Fruit fly (Drosophila melanogaster): ENCODE data around the gene dgrn.

Gene dgrn

DNA sequence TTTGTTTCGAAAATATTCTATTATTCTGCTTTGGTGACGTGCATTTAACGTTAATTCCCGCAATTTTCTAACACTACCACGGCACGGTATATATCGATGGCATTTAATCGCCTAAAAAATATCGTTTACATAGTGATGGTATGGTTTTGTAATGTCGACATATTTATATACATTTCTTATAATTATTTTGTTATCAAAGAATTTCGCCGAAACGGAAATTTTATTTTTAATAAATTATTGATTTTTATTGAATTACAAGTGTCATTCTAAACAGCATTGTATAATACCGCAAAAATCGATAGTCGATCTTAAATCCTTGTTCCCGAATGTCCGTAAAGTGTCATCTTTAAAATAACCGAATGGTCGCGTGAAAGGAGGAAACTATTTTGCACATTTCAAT is at the start of gene dgrn, which contains the start of gene Sec20:
Gene dgrn, plus strand, starts transcription at position 160 of the 400 bp plus-strand sequence.
Gene Sec20, minus strand, starts transcription at position 77 of the 400 bp plus-strand sequence.
- TF ChIP-seq ttk (optimal IDR thresholded peaks at IDR 0.05) (no peak), psq (optimal IDR thresholded peaks at IDR 0.05) (no peak), insv (optimal IDR thresholded peaks at IDR 0.05) (no peak), h (optimal IDR thresholded peaks at IDR 0.05) (no peak), Sin3A (optimal IDR thresholded peaks at IDR 0.05) (no peak), Myc (optimal IDR thresholded peaks at IDR 0.05) (no peak)

DNA sequence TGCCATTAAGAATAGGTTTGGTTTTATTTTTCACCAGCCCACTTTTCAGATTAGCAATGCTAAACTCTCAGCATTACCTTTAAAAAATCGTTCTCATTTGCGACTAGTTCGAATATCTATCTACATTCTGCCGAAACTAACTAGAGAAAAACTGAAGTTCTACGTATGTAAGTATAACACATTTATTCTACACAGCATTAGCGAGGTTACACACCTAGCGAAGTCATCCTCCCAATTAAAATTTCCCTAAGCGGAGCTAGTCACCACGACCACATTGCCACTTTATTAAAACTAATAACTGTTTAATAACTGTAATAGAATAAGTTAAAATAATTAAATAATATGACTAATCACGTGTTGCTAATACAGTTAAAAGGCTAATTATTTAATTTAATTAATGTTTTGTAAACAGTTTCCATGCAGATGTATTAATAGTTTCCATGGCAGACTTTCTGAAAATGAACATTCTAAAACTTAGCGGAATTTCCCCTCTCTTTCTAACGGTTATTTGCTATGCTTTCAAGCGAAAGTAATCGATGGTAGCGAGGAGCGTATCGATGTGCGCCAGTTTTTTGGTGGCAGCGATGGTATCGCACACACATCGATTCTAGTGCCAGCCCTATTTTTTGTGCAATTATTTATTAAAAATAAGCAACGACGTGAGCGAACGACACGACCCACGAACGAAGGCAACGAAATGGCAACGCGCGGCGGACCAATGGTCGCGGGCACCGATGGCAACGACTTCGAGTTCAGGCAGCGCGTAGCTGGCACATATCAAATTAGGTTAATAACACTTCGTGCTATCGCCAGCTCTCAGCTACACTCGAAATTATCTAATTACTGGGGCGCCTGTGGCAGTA is 45.5 kb upstream of the dgrn start, which contains the start of gene jagn:
Gene jagn, plus strand, starts transcription at position 585 of the 863 bp plus-strand sequence.
- TF ChIP-seq psq (optimal IDR thresholded peaks at IDR 0.05) (no peak), ttk (optimal IDR thresholded peaks at IDR 0.05) (no peak), insv (optimal IDR thresholded peaks at IDR 0.05) (no peak), Sin3A (optimal IDR thresholded peaks at IDR 0.05) (no peak), Myc (optimal IDR thresholded peaks at IDR 0.05) (no peak), h (optimal IDR thresholded peaks at IDR 0.05) (no peak)

DNA sequence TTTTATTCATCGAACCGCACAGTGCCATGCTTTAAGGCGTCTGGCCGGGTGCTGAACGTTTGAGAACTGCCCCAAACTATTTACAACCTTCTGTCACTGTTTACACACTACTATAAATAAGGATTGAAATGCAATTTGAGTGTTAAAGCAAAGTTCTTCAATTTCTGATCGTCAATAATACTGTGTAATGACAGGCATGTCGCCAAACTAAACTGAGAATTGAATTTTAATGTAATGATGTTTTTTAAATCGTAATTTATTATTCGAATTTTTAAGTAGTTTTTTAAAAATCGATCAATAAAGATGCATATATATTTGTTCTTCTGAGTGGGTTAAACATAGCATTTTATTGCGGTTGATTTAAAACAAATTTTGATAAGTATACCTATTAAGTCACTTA is 43.4 kb upstream of the dgrn start, which contains the start of gene CG2082:
Gene CG2082, minus strand, starts transcription at position 101 of the 400 bp plus-strand sequence.
- TF ChIP-seq h (optimal IDR thresholded peaks at IDR 0.05) (no peak), Myc (optimal IDR thresholded peaks at IDR 0.05) (no peak), psq (optimal IDR thresholded peaks at IDR 0.05) (no peak), insv (optimal IDR thresholded peaks at IDR 0.05) (no peak), Sin3A (optimal IDR thresholded peaks at IDR 0.05) (no peak), ttk (optimal IDR thresholded peaks at IDR 0.05) (no peak)

DNA sequence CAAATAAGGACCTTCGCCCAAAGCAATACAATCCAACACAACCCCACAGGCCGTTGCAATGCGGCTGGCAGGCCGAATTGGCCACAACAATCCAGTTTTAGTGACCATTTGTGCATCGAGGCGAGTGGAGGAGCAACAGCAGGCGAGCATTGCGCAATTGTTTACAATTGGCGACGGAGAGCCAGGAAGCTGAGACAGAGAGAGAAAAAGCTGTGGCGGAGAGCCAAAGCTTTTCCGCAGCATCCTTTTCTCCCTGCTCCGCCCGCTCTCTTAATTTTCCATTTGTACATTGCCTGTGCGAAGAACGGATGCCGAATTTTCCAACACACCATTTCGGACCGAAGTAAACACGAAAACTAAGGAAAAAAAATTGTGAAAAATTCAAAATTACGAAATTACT is 43.0 kb upstream of the dgrn start, which contains the start of gene kat-60L1:
Gene kat-60L1, plus strand, starts transcription at position 301 of the 400 bp plus-strand sequence.
- TF ChIP-seq insv (optimal IDR thresholded peaks at IDR 0.05) (no peak), psq (optimal IDR thresholded peaks at IDR 0.05) (no peak), Myc (optimal IDR thresholded peaks at IDR 0.05) (no peak), Sin3A (optimal IDR thresholded peaks at IDR 0.05) (no peak), h (optimal IDR thresholded peaks at IDR 0.05) (no peak), ttk (optimal IDR thresholded peaks at IDR 0.05) (no peak)

DNA sequence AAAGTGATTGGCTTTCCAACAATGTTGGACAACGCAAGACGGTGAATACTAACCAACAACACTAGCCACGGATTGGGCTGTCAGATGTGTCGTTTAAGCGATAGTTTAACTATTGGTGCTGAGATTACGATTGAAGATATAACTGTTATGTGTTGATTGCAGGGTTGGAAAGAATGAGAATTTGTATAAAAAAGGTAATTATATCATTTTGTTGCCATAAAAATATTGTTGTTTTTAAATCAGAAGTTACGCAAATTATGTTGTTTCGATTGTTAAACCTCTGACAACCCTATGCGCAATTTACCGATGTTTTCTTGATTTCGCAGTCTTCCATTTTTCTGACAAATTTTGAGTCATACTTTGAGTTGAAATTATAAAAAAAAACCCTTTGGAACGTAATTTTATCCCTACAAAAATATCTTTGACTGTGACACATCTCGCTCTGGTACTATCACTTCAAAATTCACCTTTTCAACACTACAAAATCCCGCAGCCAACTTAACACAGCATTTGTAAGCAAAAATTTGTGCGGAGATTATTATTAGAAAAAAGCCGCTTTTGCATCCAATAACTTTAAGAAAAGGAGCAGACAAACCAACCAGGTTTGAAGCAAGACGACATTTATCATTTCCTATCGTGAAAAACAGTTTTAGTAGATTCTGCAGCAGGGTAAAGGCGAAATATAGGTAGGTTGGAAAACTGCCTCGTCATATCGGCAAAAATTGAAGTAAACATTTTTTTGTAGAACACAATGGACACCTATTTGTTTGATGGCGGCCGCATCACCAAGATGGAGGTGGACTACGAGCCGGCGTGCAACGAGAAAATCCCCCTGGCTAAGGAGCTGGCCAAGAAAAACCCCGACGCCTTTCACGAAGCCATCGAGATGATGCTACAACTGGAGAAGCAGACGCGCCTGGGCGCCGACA is 35.1 kb upstream of the dgrn start, which contains the start of the genes Hat1 and Rpn5:
Gene Hat1, minus strand, starts transcription at position 360 of the 929 bp plus-strand sequence.
Gene Rpn5, plus strand, starts transcription at position 469 of the 929 bp plus-strand sequence.
- TF ChIP-seq psq (optimal IDR thresholded peaks at IDR 0.05) (no peak), Sin3A (optimal IDR thresholded peaks at IDR 0.05) (no peak), Myc (optimal IDR thresholded peaks at IDR 0.05) (no peak), ttk (optimal IDR thresholded peaks at IDR 0.05) (no peak), insv (optimal IDR thresholded peaks at IDR 0.05) (no peak), h (optimal IDR thresholded peaks at IDR 0.05) (no peak)

DNA sequence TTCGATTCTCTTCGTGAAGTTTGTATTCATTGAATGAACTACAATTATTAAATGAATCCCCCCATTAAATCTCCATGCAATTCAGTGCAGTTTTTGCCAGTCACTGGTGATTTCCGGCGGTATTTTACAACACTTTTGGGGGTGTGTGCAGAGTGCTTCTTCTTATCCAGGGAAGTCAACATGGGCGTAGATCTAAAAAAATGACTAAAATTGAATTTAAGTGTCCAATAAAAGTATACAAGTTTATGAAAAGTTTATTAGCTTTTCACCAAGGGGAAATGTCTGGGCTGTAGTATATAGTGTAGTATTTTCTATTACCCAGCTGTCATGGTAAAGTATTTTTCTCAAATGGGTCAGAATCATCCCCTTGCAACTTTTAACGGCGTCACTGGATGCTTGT is 32.9 kb upstream of the dgrn start, which contains the start of gene Hpf1:
Gene Hpf1, plus strand, starts transcription at position 383 of the 400 bp plus-strand sequence.
- TF ChIP-seq Sin3A (optimal IDR thresholded peaks at IDR 0.05) (no peak), psq (optimal IDR thresholded peaks at IDR 0.05) (no peak), insv (optimal IDR thresholded peaks at IDR 0.05) (no peak), ttk (optimal IDR thresholded peaks at IDR 0.05) (no peak), Myc (optimal IDR thresholded peaks at IDR 0.05) (no peak), h (optimal IDR thresholded peaks at IDR 0.05) (no peak)

DNA sequence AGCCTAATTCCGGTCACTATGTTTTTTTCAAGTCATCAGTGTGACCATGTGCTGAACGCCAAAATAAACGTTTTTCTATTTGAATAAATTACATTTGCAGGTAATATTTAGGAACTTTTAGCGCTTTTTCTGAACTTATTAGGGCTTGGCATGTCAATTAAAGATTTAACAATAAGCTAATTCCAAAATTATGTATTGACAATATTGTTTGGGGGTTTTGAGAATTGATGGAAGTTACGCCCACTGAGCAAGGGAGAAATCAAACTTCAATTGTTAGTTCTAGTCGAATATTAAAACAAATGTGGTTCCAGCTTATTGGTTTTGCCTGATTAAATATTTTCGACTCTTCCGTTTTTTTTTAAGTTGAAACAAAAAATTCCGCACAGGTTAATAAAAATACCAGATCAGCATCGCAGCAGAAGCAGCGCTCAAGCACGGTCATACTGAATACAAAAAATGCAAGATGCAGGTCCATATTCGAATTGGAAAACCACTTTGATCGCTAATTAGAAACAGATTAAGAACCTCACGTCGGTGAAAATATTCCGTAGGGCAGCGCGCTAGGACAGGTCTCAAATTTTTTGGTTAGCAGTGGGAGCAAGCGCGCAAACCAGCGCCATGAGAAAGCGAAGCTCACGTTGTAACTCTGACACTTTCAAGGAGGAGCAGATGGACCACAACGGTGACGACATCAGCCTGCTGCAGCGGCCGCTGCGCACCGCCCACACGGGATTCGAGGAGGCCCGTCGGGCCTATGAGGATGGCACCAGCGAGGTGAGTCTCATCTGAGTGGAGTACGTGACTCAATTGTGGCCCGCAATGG is 29.9 kb upstream of the dgrn start, which contains the start of the genes PSMG1 and CG10979:
Gene PSMG1, minus strand, starts transcription at position 51 of the 823 bp plus-strand sequence.
Gene CG10979, plus strand, starts transcription at position 439 of the 823 bp plus-strand sequence.
- TF ChIP-seq h (optimal IDR thresholded peaks at IDR 0.05) (no peak), Sin3A (optimal IDR thresholded peaks at IDR 0.05) (no peak), Myc (optimal IDR thresholded peaks at IDR 0.05) (no peak), ttk (optimal IDR thresholded peaks at IDR 0.05) (no peak), insv (optimal IDR thresholded peaks at IDR 0.05) (no peak), psq (optimal IDR thresholded peaks at IDR 0.05) (no peak)

DNA sequence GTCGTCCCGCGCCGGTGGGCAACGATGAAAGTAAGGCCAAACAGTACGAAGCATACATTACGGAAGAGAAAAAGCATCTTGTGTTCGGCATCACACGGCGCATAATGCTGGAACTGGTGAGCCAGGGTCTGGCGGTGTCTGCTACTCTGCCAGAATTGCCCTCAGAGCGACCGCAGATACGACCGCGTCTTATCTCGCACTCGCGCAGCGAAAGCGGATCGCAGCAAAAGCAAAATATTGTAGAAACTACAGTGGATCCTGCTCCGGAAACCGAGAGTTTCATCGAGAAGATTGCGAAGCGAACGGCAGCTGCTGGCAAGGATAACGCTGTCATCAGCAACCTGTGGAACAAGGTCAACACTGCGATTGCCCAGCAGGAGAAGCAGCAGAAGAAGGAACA is 26.7 kb upstream of the dgrn start:
- no peak for TF ChIP-seq Myc (optimal IDR thresholded peaks at IDR 0.05)
- no peak for TF ChIP-seq Sin3A (optimal IDR thresholded peaks at IDR 0.05)
- no peak for TF ChIP-seq psq (optimal IDR thresholded peaks at IDR 0.05)
- TF ChIP-seq insv (optimal IDR thresholded peaks at IDR 0.05): no peak
- no peak for TF ChIP-seq ttk (optimal IDR thresholded peaks at IDR 0.05)
- no peak for TF ChIP-seq h (optimal IDR thresholded peaks at IDR 0.05)

DNA sequence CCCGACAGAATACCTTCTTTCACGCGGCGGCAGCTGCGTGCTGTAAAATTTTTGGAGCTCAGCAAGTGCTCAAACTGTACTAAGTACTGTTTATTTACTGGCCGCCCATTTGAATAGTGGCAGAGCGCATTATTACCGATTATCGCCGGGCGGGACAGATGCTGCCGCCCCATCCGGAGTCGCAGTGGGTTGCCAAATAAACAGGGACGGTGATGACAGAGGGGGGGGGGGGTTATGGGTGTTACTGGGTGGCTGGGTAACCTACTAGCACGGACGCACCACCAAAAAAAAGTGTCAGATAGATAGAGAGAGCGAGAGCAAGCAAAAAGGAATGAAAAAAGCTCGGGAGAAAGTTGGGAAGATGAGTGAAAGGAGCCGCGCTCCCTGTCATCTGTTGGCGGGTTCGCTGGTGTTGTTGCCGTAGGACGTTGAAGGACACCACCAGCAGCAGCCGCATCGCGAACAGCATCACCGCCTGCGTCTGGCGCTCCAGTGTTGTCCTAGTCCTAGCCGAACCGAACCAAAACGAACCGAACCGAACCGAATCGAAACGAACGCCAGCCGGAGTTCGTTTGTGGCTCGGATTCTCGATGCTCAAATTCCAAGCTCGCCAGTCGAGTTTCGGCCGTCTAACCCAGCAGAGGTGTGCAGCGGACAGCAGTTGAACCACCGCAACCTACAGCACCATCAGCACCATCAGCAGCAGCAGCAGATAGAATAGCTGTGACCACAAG is 22.5 kb upstream of the dgrn start, which contains the start of gene CG11000:
Gene CG11000, plus strand, starts transcription at position 626 of the 734 bp plus-strand sequence.
- no peak for TF ChIP-seq insv (optimal IDR thresholded peaks at IDR 0.05)
- no peak for TF ChIP-seq h (optimal IDR thresholded peaks at IDR 0.05)
- no peak for TF ChIP-seq Sin3A (optimal IDR thresholded peaks at IDR 0.05)
- TF ChIP-seq psq (optimal IDR thresholded peaks at IDR 0.05): no peak

DNA sequence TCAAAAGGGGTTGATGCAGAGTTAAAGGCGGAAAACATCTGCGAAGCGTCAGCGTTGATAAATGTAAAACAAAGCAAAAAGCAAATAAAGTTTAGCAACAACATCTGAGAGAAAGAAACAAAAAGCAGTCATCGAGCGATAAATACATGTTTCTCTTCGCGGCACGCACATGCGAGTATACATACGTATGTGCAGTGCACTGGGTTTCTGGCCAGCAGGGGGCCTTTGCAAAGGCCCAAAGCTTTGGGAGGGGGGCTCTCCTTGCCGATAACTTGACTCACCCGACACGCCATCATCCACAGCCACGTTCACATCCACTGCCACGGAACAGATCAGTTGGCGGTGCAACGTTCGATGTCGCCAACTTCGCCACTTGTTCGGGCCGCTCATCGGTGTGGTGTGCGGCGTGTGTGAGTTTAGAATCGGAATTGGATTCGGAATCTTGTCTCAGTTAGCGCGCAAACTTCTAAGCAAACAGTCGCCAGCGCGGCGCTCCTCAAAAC is 11.2 kb upstream of the dgrn start, which contains the start of gene CG42675:
Gene CG42675, plus strand, starts transcription at position 453 of the 503 bp plus-strand sequence.
- TF ChIP-seq psq (optimal IDR thresholded peaks at IDR 0.05) (no peak), Sin3A (optimal IDR thresholded peaks at IDR 0.05) (no peak), ttk (optimal IDR thresholded peaks at IDR 0.05) (no peak), Myc (optimal IDR thresholded peaks at IDR 0.05) (no peak), insv (optimal IDR thresholded peaks at IDR 0.05) (no peak), h (optimal IDR thresholded peaks at IDR 0.05) (no peak)

Measured in Kc167 (cell line).